Fruit fly (Drosophila melanogaster) whole organism, embryonic: ENCODE results near the gene Fum1.

Source experiments
- ATbp ChIP-seq: fragments of 200-800 bp; sonication (Bioruptor generic); optimal IDR thresholded peaks from 2 replicates; lab custom pipeline; 2017; ENCODE audit warnings: missing biosample characterization, mild to moderate bottlenecking, missing genetic modification characterization, missing genetic modification reagents
- Atf3 ChIP-seq: fragments of 200-800 bp; sonication (Bioruptor generic); optimal IDR thresholded peaks from 3 replicates; lab custom pipeline; 2016; ENCODE audit warnings: missing biosample characterization, missing genetic modification characterization
- CG10654 ChIP-seq: fragments of 200-800 bp; sonication (Bioruptor generic); optimal IDR thresholded peaks from 2 replicates; lab custom pipeline; 2016; ENCODE audit warnings: missing biosample characterization, missing genetic modification characterization
- CG11456 ChIP-seq: fragments of 200-800 bp; sonication (Bioruptor generic); IDR thresholded peaks from 3 replicates; pipeline ENCODE4 v1.3.6; 2022; ENCODE audit warnings: missing biosample characterization, missing genetic modification characterization
- CG1233 ChIP-seq: fragments of 200-800 bp; sonication (Bioruptor generic); optimal IDR thresholded peaks from 4 replicates; lab custom pipeline; 2018; ENCODE audit warnings: missing biosample characterization, mild to moderate bottlenecking, missing genetic modification characterization
- CG15479 ChIP-seq: fragments of 200-800 bp; sonication (Bioruptor generic); optimal IDR thresholded peaks from 3 replicates; lab custom pipeline; 2019; ENCODE audit warnings: missing biosample characterization, mild to moderate bottlenecking, missing genetic modification characterization, moderate library complexity
- CG17385 ChIP-seq: fragments of 200-800 bp; sonication (Bioruptor generic); optimal IDR thresholded peaks from 3 replicates; lab custom pipeline; 2018; ENCODE audit warnings: missing biosample characterization, mild to moderate bottlenecking, missing genetic modification characterization
- CG18262 ChIP-seq: fragments of 200-800 bp; optimal IDR thresholded peaks from 3 replicates; lab custom pipeline; 2019; ENCODE audit warnings: missing biosample characterization, mild to moderate bottlenecking, missing genetic modification characterization, moderate library complexity
- CG2199 ChIP-seq: fragments of 200-800 bp; sonication (Bioruptor generic); IDR thresholded peaks from 3 replicates; pipeline ENCODE4 v1.3.6; 2022; ENCODE audit warnings: missing biosample characterization, missing genetic modification characterization
- CG2875 ChIP-seq: fragments of 200-800 bp; sonication (Bioruptor generic); optimal IDR thresholded peaks from 2 replicates; lab custom pipeline; 2017; ENCODE audit warnings: missing biosample characterization, mild to moderate bottlenecking, missing genetic modification characterization, missing genetic modification reagents
- CG2889 ChIP-seq: fragments of 200-800 bp; sonication (Bioruptor generic); IDR thresholded peaks from 3 replicates; pipeline ENCODE4 v1.3.6; 2022; ENCODE audit warnings: missing biosample characterization, missing genetic modification characterization
- CG32772 ChIP-seq: fragments of 200-800 bp; sonication (Bioruptor generic); IDR thresholded peaks from 2 replicates; pipeline ENCODE4 v1.3.6; 2022; ENCODE audit warnings: missing biosample characterization, missing genetic modification characterization
- CG3726 ChIP-seq: fragments of 200-800 bp; sonication (Bioruptor generic); IDR thresholded peaks from 3 replicates; pipeline ENCODE4, ENCODE4 v1.3.6; 2022; ENCODE audit warnings: missing biosample characterization, missing genetic modification characterization
- CG4360 ChIP-seq: fragments of 200-800 bp; sonication (Bioruptor generic); IDR thresholded peaks from 2 replicates; pipeline ENCODE4 v1.3.6; 2022; ENCODE audit warnings: missing biosample characterization, missing genetic modification characterization
- CG4820 ChIP-seq: fragments of 200-800 bp; sonication (Bioruptor generic); optimal IDR thresholded peaks from 3 replicates; lab custom pipeline; 2016; ENCODE audit warnings: missing biosample characterization, missing genetic modification characterization
- CG5180 ChIP-seq: fragments of 200-800 bp; sonication (Bioruptor generic); optimal IDR thresholded peaks from 3 replicates; lab custom pipeline; 2017; ENCODE audit warnings: missing biosample characterization, missing genetic modification characterization, mild to moderate bottlenecking, moderate library complexity, missing genetic modification reagents
- CG6689 ChIP-seq: fragments of 200-800 bp; sonication (Bioruptor generic); IDR thresholded peaks from 2 replicates; pipeline ENCODE4 v1.3.6; 2022; ENCODE audit warnings: missing biosample characterization, missing genetic modification characterization
- CG7556 ChIP-seq: fragments of 200-800 bp; sonication (Bioruptor generic); optimal IDR thresholded peaks from 2 replicates; lab custom pipeline; 2017; ENCODE audit warnings: missing biosample characterization, mild to moderate bottlenecking, missing genetic modification characterization
- CG8924 ChIP-seq: fragments of 200-800 bp; optimal IDR thresholded peaks from 3 replicates; lab custom pipeline; 2019; ENCODE audit warnings: missing biosample characterization, mild to moderate bottlenecking, missing genetic modification characterization, moderate library complexity
- CG9609 ChIP-seq: fragments of 200-800 bp; sonication (Bioruptor generic); optimal IDR thresholded peaks from 3 replicates; lab custom pipeline; 2016; ENCODE audit warnings: missing biosample characterization, missing genetic modification characterization
- CG9817 ChIP-seq: fragments of 200-800 bp; sonication (Bioruptor generic); optimal IDR thresholded peaks from 2 replicates; lab custom pipeline; 2018; ENCODE audit warnings: missing biosample characterization, mild to moderate bottlenecking, missing genetic modification characterization, moderate library complexity
- Camta ChIP-seq: fragments of 200-800 bp; sonication (Bioruptor generic); optimal IDR thresholded peaks from 2 replicates; lab custom pipeline; 2016; ENCODE audit warnings: missing biosample characterization, missing genetic modification characterization
- CoRest ChIP-seq: fragments of 200-800 bp; sonication (Bioruptor generic); optimal IDR thresholded peaks from 3 replicates; lab custom pipeline; 2018; ENCODE audit warnings: missing biosample characterization, mild to moderate bottlenecking, missing genetic modification characterization, moderate library complexity
- Hr51 ChIP-seq, 2 experiments: fragments of 200-800 bp; sonication (Bioruptor generic); optimal IDR thresholded peaks; 2 replicates in 1 of 2; 3 replicates in 1 of 2; lab custom pipeline; 2016 to 2018; ENCODE audit warnings: missing biosample characterization in 2 of 2, missing genetic modification characterization in 2 of 2, mild to moderate bottlenecking in 1 of 2, moderate library complexity in 1 of 2
- NC2α ChIP-seq: fragments of 200-800 bp; sonication (Bioruptor generic); optimal IDR thresholded peaks from 2 replicates; lab custom pipeline; 2016; ENCODE audit warnings: missing biosample characterization, missing genetic modification characterization
- Nf-YA ChIP-seq: fragments of 200-800 bp; sonication (Bioruptor generic); IDR thresholded peaks from 2 replicates; pipeline ENCODE4 v1.3.6; 2022; ENCODE audit warnings: missing biosample characterization, missing genetic modification characterization
- Oli ChIP-seq: fragments of 200-800 bp; sonication (Bioruptor generic); optimal IDR thresholded peaks from 2 replicates; lab custom pipeline; 2018; ENCODE audit warnings: missing biosample characterization, mild to moderate bottlenecking, missing genetic modification characterization, moderate library complexity
- PHDP ChIP-seq: fragments of 200-800 bp; sonication (Bioruptor generic); optimal IDR thresholded peaks from 3 replicates; lab custom pipeline; 2018; ENCODE audit warnings: missing biosample characterization, mild to moderate bottlenecking, missing genetic modification characterization, moderate library complexity
- Pdp1 ChIP-seq, 2 experiments: fragments of 200-800 bp; sonication (Bioruptor generic); optimal IDR thresholded peaks; 3 replicates each; lab custom pipeline; 2016; ENCODE audit warnings: missing biosample characterization in 2 of 2, missing genetic modification characterization in 2 of 2, mild to moderate bottlenecking in 1 of 2, moderate library complexity in 1 of 2
- Sox100B ChIP-seq: fragments of 200-800 bp; sonication (Bioruptor generic); optimal IDR thresholded peaks from 3 replicates; lab custom pipeline; 2018; ENCODE audit warnings: missing biosample characterization, mild to moderate bottlenecking, missing genetic modification characterization
- Ssrp ChIP-seq: fragments of 200-800 bp; sonication (Bioruptor generic); optimal IDR thresholded peaks from 2 replicates; lab custom pipeline; 2018; ENCODE audit warnings: missing biosample characterization, mild to moderate bottlenecking, missing genetic modification characterization, moderate library complexity
- TFAM ChIP-seq: fragments of 200-800 bp; sonication (Bioruptor generic); optimal IDR thresholded peaks from 2 replicates; lab custom pipeline; 2017; ENCODE audit warnings: missing biosample characterization, missing genetic modification characterization, inconsistent platforms
- abd-A ChIP-seq: fragments of 200-800 bp; sonication (Bioruptor generic); optimal IDR thresholded peaks from 3 replicates; lab custom pipeline; 2019; ENCODE audit warnings: missing biosample characterization, mild to moderate bottlenecking, missing genetic modification characterization, moderate library complexity
- az2 ChIP-seq: fragments of 200-800 bp; sonication (Bioruptor generic); optimal IDR thresholded peaks from 3 replicates; lab custom pipeline; 2016; ENCODE audit warnings: missing biosample characterization, missing genetic modification characterization
- cg ChIP-seq: fragments of 200-800 bp; sonication (Bioruptor generic); optimal IDR thresholded peaks from 3 replicates; lab custom pipeline; 2019; ENCODE audit warnings: missing biosample characterization, mild to moderate bottlenecking, missing genetic modification characterization, moderate library complexity
- chm ChIP-seq: fragments of 200-800 bp; sonication (Bioruptor generic); IDR thresholded peaks from 2 replicates; pipeline ENCODE4 v1.3.6; 2022; ENCODE audit warnings: missing biosample characterization, missing genetic modification characterization
- dmrt11E ChIP-seq: fragments of 200-800 bp; sonication (Bioruptor generic); optimal IDR thresholded peaks from 3 replicates; lab custom pipeline; 2018; ENCODE audit warnings: missing biosample characterization, mild to moderate bottlenecking, missing genetic modification characterization, moderate library complexity
- gt ChIP-seq: fragments of 200-800 bp; sonication (Bioruptor generic); IDR thresholded peaks from 2 replicates; pipeline ENCODE4 v1.3.6; 2022; ENCODE audit warnings: missing biosample characterization, missing genetic modification characterization
- ken ChIP-seq: fragments of 200-800 bp; sonication (Bioruptor generic); IDR thresholded peaks from 3 replicates; pipeline ENCODE4 v1.3.6; 2022; ENCODE audit warnings: missing biosample characterization, missing genetic modification characterization
- kni ChIP-seq: fragments of 200-800 bp; sonication (Bioruptor generic); optimal IDR thresholded peaks from 3 replicates; lab custom pipeline; 2017; ENCODE audit warnings: mild to moderate bottlenecking, missing biosample characterization, missing genetic modification reagents, missing genetic modification characterization
- odd ChIP-seq: fragments of 200-800 bp; sonication (Bioruptor generic); optimal IDR thresholded peaks from 2 replicates; lab custom pipeline; 2017; ENCODE audit warnings: missing biosample characterization, mild to moderate bottlenecking, missing genetic modification characterization
- rib ChIP-seq: fragments of 200-800 bp; sonication (Bioruptor generic); IDR thresholded peaks from 2 replicates; pipeline ENCODE4 v1.3.6; 2022; ENCODE audit warnings: missing biosample characterization, missing genetic modification characterization
- sens ChIP-seq: fragments of 200-800 bp; sonication (Bioruptor generic); peaks from one replicate; lab custom pipeline; 2016; ENCODE audit warnings: missing biosample characterization, missing genetic modification characterization
- sna ChIP-seq: fragments of 200-800 bp; sonication (Bioruptor generic); IDR thresholded peaks from 2 replicates; pipeline ENCODE4 v1.3.6; 2022; ENCODE audit warnings: missing biosample characterization, missing genetic modification characterization; ENCODE audit not compliant: partially characterized antibody
- sqz ChIP-seq: fragments of 200-800 bp; sonication (Bioruptor generic); optimal IDR thresholded peaks from 3 replicates; lab custom pipeline; 2018; ENCODE audit warnings: missing biosample characterization, mild to moderate bottlenecking, missing genetic modification characterization
- stwl ChIP-seq: fragments of 200-800 bp; sonication (Bioruptor generic); optimal IDR thresholded peaks from 3 replicates; lab custom pipeline; 2018; ENCODE audit warnings: missing biosample characterization, mild to moderate bottlenecking, missing genetic modification characterization, moderate library complexity
- sug ChIP-seq: fragments of 200-800 bp; optimal IDR thresholded peaks from 2 replicates; lab custom pipeline; 2019; ENCODE audit warnings: missing biosample characterization, mild to moderate bottlenecking, missing genetic modification characterization, moderate library complexity
- z ChIP-seq: fragments of 200-800 bp; sonication (Bioruptor generic); IDR thresholded peaks from 3 replicates; pipeline ENCODE4 v1.3.6; 2022; ENCODE audit warnings: missing biosample characterization, missing genetic modification characterization
- zf30C ChIP-seq: fragments of 200-800 bp; sonication (Bioruptor generic); optimal IDR thresholded peaks from 3 replicates; lab custom pipeline; 2018; ENCODE audit warnings: missing biosample characterization, mild to moderate bottlenecking, missing genetic modification characterization

Fum1 gene

dm6 chrX:6702028-6702433 lies 23.8 kb downstream of the Fum1 start (continued):
- no peak for TF ChIP-seq NC2α
- peak; percentile 19; the same call in 1 of the 2 replicates for TF ChIP-seq gt
- TF ChIP-seq TFAM (GFP tag; lab: Kevin White, UChicago) = peak; percentile 41
- TF ChIP-seq CG15479 (GFP tag; lab: Kevin White, UChicago) = no peak
- TF ChIP-seq CG10654 = peak; percentile 47
- TF ChIP-seq CG9817 = peak; percentile 43
- TF ChIP-seq CG9609 (GFP tag; lab: Kevin White, UChicago) = peak; percentile 44
- TF ChIP-seq odd = peak; percentile 28
- peak; percentile 31 to 46 for TF ChIP-seq Pdp1 (GFP tag; optimal IDR thresholded peaks at IDR 0.05; lab: Kevin White, UChicago)
- TF ChIP-seq PHDP (tag; lab: Kevin White, UChicago) = peak; percentile 64
- peak; percentile 79 for TF ChIP-seq CG6689 (GFP tag; lab: Robert Waterston, UW)
- no peak for TF ChIP-seq kni (GFP tag; lab: Kevin White, UChicago)
- peak; percentile 63 for TF ChIP-seq Camta (GFP tag; lab: Kevin White, UChicago)
- peak in 1 of 2 experiments; percentile 83 for TF ChIP-seq Hr51 (GFP tag; optimal IDR thresholded peaks at IDR 0.05; lab: Kevin White, UChicago)
- no peak for TF ChIP-seq abd-A (tag; lab: Kevin White, UChicago)
- peak; percentile 79 for TF ChIP-seq CoRest (tag; lab: Kevin White, UChicago)

- 0 out of 2 replicates have a peak, but pooled peaks have one; percentile 30 for TF ChIP-seq CG32772 (GFP tag; lab: Robert Waterston, UW)
- TF ChIP-seq chm = peak; percentile 44; the same call in 1 of the 2 replicates
- no peak for TF ChIP-seq stwl (tag; lab: Kevin White, UChicago)
- TF ChIP-seq CG3726 (GFP tag; lab: Robert Waterston, UW) = no peak
- peak; percentile 14 for TF ChIP-seq zf30C (GFP tag; lab: Kevin White, UChicago)
- no peak for TF ChIP-seq dmrt11E (tag; lab: Kevin White, UChicago)
- no peak for TF ChIP-seq Oli (tag; lab: Kevin White, UChicago)
- peak; percentile 34 for TF ChIP-seq ATbp
- peak; percentile 83 for TF ChIP-seq CG4360 (GFP tag; lab: Robert Waterston, UW)
- TF ChIP-seq kni (GFP tag; lab: Kevin White, UChicago) = peak; percentile 48
- TF ChIP-seq CG8924 (tag; lab: Kevin White, UChicago) = peak; percentile 50
- no peak for TF ChIP-seq Atf3 (GFP tag; lab: Kevin White, UChicago)
- no peak for TF ChIP-seq z
- TF ChIP-seq abd-A (tag; lab: Kevin White, UChicago) = peak; percentile 29
- TF ChIP-seq CG5180 (GFP tag; lab: Kevin White, UChicago) = peak; percentile 52
- no peak for TF ChIP-seq CG4820 (GFP tag; lab: Kevin White, UChicago)
- TF ChIP-seq sens = no peak
- TF ChIP-seq sug (tag; lab: Kevin White, UChicago) = no peak
- peak; percentile 86 for TF ChIP-seq cg (GFP tag; lab: Kevin White, UChicago)
- no peak for TF ChIP-seq rib
- peak; percentile 86 for TF ChIP-seq sqz (GFP tag; lab: Kevin White, UChicago)
- TF ChIP-seq CG2199 = 0 out of 3 replicates have a peak, but pooled peaks have one; percentile 59
- TF ChIP-seq CG11456 (GFP tag; lab: Robert Waterston, UW) = no peak
- no peak for TF ChIP-seq CG2875 (GFP tag; lab: Kevin White, UChicago)
These were observed 24.4 kb downstream of the Fum1 start for dm6 chrX:6702591-6702990.

DNA sequence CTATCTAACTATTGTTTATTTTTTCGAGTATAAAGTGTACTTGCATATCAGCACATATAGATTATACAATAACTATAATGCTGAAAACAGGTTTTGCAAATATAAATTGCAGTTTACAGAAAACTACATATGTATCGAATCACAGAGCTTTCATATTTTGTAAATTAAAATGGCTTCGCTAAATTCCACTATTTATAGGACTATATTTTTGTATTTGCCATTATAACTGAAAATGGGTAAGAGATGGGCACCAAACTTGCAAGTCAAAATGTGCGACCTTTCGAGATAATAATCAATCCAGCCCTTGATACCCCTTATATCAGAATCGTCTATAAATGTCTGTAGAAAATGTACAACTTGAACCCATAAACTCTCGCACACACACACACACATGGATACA lies 25.0 kb downstream of the Fum1 start:
- TF ChIP-seq Sox100B (GFP tag; lab: Kevin White, UChicago) = peak; percentile 22
- peak; percentile 19 for TF ChIP-seq CG18262 (tag; lab: Kevin White, UChicago)
- TF ChIP-seq Ssrp (tag; lab: Kevin White, UChicago) = peak; percentile 5
- TF ChIP-seq CG1233 = no peak
- TF ChIP-seq sna (GFP tag; lab: Robert Waterston, UW) = no peak
- TF ChIP-seq CG17385 (GFP tag; lab: Kevin White, UChicago) = peak; percentile 22
- no peak for TF ChIP-seq az2 (GFP tag; lab: Kevin White, UChicago)
- no peak for TF ChIP-seq ken (GFP tag; lab: Robert Waterston, UW)
- no peak for TF ChIP-seq CG2889 (GFP tag; lab: Robert Waterston, UW)
- TF ChIP-seq Nf-YA (GFP tag; lab: Robert Waterston, UW) = no peak
- no peak for TF ChIP-seq gt
- TF ChIP-seq CG7556 (GFP tag; lab: Kevin White, UChicago) = peak; percentile 12
